Fruit fly (Drosophila melanogaster) S2 (cell line): Measurements from ENCODE around the gene SPARC.

Experiments used
- CG8478 ChIP-seq: fragments of >200 bp; optimal IDR thresholded peaks from 2 replicates; lab custom pipeline; 2018
- CTCF ChIP-seq, 2 experiments: fragments of >200 bp; optimal IDR thresholded peaks; 2 replicates each; lab custom pipeline; 2018

dm6 chr3R:26892764-26893163, 21.0 kb upstream of the SPARC start:
- no peak for TF ChIP-seq CG8478 (lab: Kevin White, UChicago)
- TF ChIP-seq CTCF (optimal IDR thresholded peaks at IDR 0.05; lab: Kevin White, UChicago): no peak
